Worm (Caenorhabditis elegans) whole organism, L2 larva: ENCODE data around the gene C16C8.14.

Experiments
- aly-2 ChIP-seq: fragments of 150-350 bp; optimal IDR thresholded peaks from 2 replicates; lab custom pipeline; 2014; ENCODE audit warnings: missing biosample characterization, missing genetic modification characterization
- ceh-16 ChIP-seq: fragments of 150-350 bp; optimal IDR thresholded peaks from 2 replicates; lab custom pipeline; 2014; ENCODE audit warnings: missing biosample characterization, missing genetic modification characterization
- ceh-82 ChIP-seq: fragments of 150-350 bp; optimal IDR thresholded peaks from 2 replicates; lab custom pipeline; 2014; ENCODE audit warnings: missing biosample characterization, missing genetic modification characterization
- elt-1 ChIP-seq: fragments of 150-350 bp; optimal IDR thresholded peaks from 2 replicates; lab custom pipeline; 2014; ENCODE audit warnings: missing biosample characterization, missing genetic modification characterization
- elt-3 ChIP-seq: sonication (generic microtip); optimal IDR thresholded peaks from 2 replicates; lab custom pipeline; 2017; ENCODE audit warnings: missing biosample characterization, missing genetic modification characterization
- lin-13 ChIP-seq: fragments of 150-350 bp; optimal IDR thresholded peaks from 2 replicates; lab custom pipeline; 2014; ENCODE audit warnings: missing biosample characterization, missing genetic modification reagents, missing genetic modification characterization
- mdl-1 ChIP-seq, 2 experiments: fragments of 150-350 bp in 1 of 2; sonication (generic microtip) in 1 of 2; optimal IDR thresholded peaks; 2 replicates each; lab custom pipeline; 2017; ENCODE audit warnings: missing biosample characterization in 2 of 2, missing genetic modification characterization in 2 of 2
- nhr-12 ChIP-seq: fragments of 150-350 bp; optimal IDR thresholded peaks from 2 replicates; lab custom pipeline; 2014; ENCODE audit warnings: missing biosample characterization, missing genetic modification characterization
- nhr-237 ChIP-seq: fragments of 150-350 bp; optimal IDR thresholded peaks from 2 replicates; lab custom pipeline; 2014; ENCODE audit warnings: missing biosample characterization, missing genetic modification characterization

DNA sequence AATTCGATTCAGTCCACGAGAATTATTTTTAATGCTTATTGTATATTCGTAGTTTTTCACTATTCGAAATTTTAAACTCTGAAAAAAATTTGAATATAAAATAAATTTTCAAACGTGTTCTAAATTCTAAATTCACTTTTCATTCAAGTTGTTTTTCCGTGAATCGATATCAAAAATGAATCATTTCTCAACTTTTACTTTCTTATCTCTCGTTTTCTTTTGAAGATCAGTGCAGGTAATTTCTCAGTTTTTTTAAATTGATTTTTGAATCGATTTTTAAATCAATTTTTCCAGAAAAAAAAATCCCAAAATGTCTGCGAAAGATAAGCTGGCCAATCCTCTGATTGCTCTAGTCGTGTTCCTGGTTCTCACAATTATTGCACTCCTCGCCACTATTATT lies 33.1 kb upstream of the C16C8.14 start, which contains the start of gene nep-6:
- TF ChIP-seq lin-13 (GFP tag; lab: Kevin White, UChicago): no peak
- TF ChIP-seq ceh-16 (tag; lab: Kevin White, UChicago): no peak
- TF ChIP-seq mdl-1 (tag; optimal IDR thresholded peaks at IDR 0.05; lab: Kevin White, UChicago): no peak
- TF ChIP-seq elt-3 (tag; lab: Kevin White, UChicago): no peak
- no peak for TF ChIP-seq nhr-12 (tag; lab: Kevin White, UChicago)
- no peak for TF ChIP-seq aly-2
- TF ChIP-seq elt-1 (tag; lab: Kevin White, UChicago): no peak
- no peak for TF ChIP-seq nhr-237
- no peak for TF ChIP-seq ceh-82 (tag; lab: Kevin White, UChicago)
